Worm (Caenorhabditis elegans): ENCODE data around the gene phf-10.

phf-10 gene

DNA sequence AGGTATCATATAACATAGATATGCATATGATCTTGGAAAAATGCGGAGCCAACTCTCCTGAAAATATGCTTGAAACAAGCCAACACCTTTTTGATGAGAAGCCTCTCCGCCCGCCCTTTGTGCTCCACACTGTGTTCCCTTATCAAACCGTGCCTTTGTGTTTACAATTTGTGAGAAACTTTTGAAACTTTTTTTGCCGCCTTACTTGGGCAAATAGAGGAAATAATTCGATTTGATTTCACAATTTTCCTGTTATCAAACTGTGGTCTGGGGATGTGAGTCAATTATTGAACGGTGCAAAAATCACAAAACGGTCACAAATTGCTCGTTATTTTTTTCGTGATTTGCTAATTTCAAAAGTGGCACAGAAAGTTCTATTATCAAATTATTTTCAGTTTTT lies 21.2 kb upstream of the phf-10 start:
- TF ChIP-seq snpc-3.4 (tag; optimal IDR thresholded peaks at IDR 0.05) (no peak), pha-4 (tag; optimal IDR thresholded peaks at IDR 0.05) (peak; percentile 9), ceh-100 (GFP tag; IDR thresholded peaks at IDR 0.05) (no peak), egrh-3 (GFP tag; IDR thresholded peaks at IDR 0.05) (no peak), cebp-1 (GFP tag; IDR thresholded peaks at IDR 0.05) (peak; percentile 60; the same call in 1 of the 2 replicates), cebp-1 (tag; optimal IDR thresholded peaks at IDR 0.05) (peak; percentile 80), ets-4 (GFP tag; optimal IDR thresholded peaks at IDR 0.05) (peak; percentile 56), pbrm-1 (GFP tag; IDR thresholded peaks at IDR 0.05) (0 out of 2 replicates have a peak, but pooled peaks have one; percentile 25), dox-1 (GFP tag; IDR thresholded peaks at IDR 0.05) (peak; percentile 53), nhr-80 (tag; optimal IDR thresholded peaks at IDR 0.05) (peak; percentile 94)

DNA sequence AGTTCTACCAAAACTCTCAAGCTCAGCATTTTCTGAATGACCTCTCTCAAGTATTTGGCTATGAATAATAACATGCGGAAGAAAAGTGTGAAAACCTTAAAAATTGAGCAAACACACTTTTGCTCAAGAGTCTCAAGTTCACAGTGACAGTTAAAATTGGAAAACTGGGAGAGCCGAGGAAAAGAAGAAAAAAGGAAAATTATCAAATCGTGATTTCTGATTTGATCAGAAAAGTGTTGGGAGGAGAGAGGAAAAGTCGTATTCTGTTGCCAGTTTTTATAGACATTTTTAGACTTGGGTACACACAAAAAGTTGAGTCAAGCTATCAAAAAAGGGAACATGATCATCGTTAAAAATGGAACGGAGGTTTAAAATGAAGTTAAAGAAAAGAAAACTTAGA lies 19.9 kb upstream of the phf-10 start:
- no peak for TF ChIP-seq ceh-91 (GFP tag; IDR thresholded peaks at IDR 0.05)
- TF ChIP-seq nhr-80 (tag; optimal IDR thresholded peaks at IDR 0.05) = peak; percentile 71
- TF ChIP-seq unc-130 (GFP tag; optimal IDR thresholded peaks at IDR 0.05) = no peak
- no peak for TF ChIP-seq C17E4.6 (GFP tag; IDR thresholded peaks at IDR 0.05)
- TF ChIP-seq B0019.2 (GFP tag; conservative IDR thresholded peaks at IDR 0.05) = no peak

DNA sequence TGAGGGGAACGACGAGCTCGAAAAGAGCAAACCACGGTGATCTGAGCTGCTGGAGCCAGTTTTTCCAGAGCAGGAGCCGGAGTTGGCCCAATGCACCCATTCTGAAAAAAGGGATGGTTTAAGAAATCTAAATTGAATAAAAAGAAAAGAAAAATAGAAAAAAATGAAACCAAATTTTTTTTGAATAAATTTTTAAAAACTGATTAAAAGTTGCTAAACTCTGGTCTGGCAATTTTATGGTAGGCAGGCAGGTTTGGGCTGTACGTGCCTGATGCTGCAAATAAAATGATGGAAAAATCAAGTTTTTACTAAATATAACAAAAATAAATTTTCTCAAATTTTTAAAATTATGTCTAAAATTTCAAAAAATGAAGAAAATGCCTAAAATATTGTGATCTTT lies 19.3 kb upstream of the phf-10 start, which contains the start of gene abt-4:
Gene abt-4, minus strand, starts transcription at position 101 of the 400 bp plus-strand sequence.
- TF ChIP-seq attf-3 (GFP tag; conservative IDR thresholded peaks at IDR 0.05) = no peak
- no peak for TF ChIP-seq K12H6.12 (tag; optimal IDR thresholded peaks at IDR 0.05)
- TF ChIP-seq madf-10 (tag; optimal IDR thresholded peaks at IDR 0.05) = no peak
- TF ChIP-seq madf-6 (GFP tag; IDR thresholded peaks at IDR 0.05) = no peak
- TF ChIP-seq die-1 (tag; optimal IDR thresholded peaks at IDR 0.05) = no peak
- no peak for TF ChIP-seq T07F8.4 (tag; optimal IDR thresholded peaks at IDR 0.05)
- no peak for TF ChIP-seq mel-28 (tag; optimal IDR thresholded peaks at IDR 0.05; ENCODE audit: borderline replicate concordance)
- TF ChIP-seq Y53G8AR.9 (GFP tag; conservative IDR thresholded peaks at IDR 0.05) = no peak
- no peak for TF ChIP-seq B0035.1 (tag; optimal IDR thresholded peaks at IDR 0.05)
- no peak for TF ChIP-seq ekl-4 (GFP tag; IDR thresholded peaks at IDR 0.05)
- no peak for TF ChIP-seq mxl-1 (tag; optimal IDR thresholded peaks at IDR 0.05)
- TF ChIP-seq pha-4 (tag; optimal IDR thresholded peaks at IDR 0.05) = no peak
- TF ChIP-seq pbrm-1 (GFP tag; IDR thresholded peaks at IDR 0.05) = no peak
- no peak for TF ChIP-seq egl-18 (GFP tag; IDR thresholded peaks at IDR 0.05)
- TF ChIP-seq lsl-1 (GFP tag; optimal IDR thresholded peaks at IDR 0.05) = no peak
- TF ChIP-seq rpc-1 (optimal IDR thresholded peaks at IDR 0.05) = no peak
- TF ChIP-seq rpc-1 (tag; optimal IDR thresholded peaks at IDR 0.05) = no peak

DNA sequence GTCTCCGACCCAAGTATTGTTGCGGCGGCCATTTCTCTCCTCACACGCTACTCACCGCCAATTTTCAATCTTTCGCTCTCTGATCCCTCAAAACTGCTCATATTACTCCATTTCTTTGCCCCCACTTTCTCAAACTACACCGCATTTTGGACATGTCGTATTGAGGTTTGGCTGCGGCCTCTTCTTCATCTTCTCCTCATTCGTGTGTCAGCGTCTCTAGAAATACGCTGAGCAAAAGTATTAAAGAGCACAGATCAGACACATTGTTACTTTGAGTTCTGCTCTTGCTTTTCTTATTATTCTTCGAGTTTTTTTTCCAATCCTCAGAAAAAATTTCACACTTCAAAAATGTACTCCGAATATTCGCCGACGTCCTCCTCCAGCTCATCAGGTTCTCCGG lies 8.6 kb upstream of the phf-10 start:
- TF ChIP-seq ZK185.1 (tag; optimal IDR thresholded peaks at IDR 0.05; ENCODE audit: poor library complexity, severe bottlenecking) = no peak
- TF ChIP-seq rcor-1 (GFP tag; IDR thresholded peaks at IDR 0.05) = no peak
- TF ChIP-seq dox-1 (GFP tag; IDR thresholded peaks at IDR 0.05) = no peak
- no peak for TF ChIP-seq mes-4 (tag; optimal IDR thresholded peaks at IDR 0.05)
- TF ChIP-seq hlh-26 (GFP tag; conservative IDR thresholded peaks at IDR 0.05) = no peak
- no peak for TF ChIP-seq F52B5.7 (tag; optimal IDR thresholded peaks at IDR 0.05)
- no peak for TF ChIP-seq F10E7.11 (tag; optimal IDR thresholded peaks at IDR 0.05)
- TF ChIP-seq bed-1 (GFP tag; IDR thresholded peaks at IDR 0.05) = no peak
- no peak for TF ChIP-seq atf-7 (tag; optimal IDR thresholded peaks at IDR 0.05)
- TF ChIP-seq him-1 (tag; optimal IDR thresholded peaks at IDR 0.05) = no peak
- TF ChIP-seq ztf-28 (GFP tag; IDR thresholded peaks at IDR 0.05) = no peak

All from whole organism, young adult.